Worm (Caenorhabditis elegans): Measurements from ENCODE around the gene nlp-68.

nlp-68 gene

DNA sequence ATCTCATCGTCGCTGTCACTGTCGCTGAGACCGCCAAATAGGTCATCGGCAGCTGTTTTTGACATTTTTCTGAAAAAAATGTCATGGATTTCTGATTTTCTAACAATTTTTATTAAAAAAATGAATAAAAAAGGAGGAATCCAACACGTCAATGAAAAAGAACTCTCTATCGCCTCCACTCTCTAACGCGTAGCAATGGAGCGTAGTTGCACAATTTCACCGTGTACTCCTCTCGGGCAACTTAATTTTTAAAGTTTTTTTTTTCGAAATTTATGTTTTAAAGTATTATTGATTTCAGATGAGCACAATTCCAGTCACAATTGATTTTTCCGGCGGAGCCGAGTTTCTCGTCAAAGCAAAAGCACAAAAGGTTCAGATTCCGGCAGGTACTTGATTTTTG, 33.8 kb downstream of the nlp-68 start, which contains the start of the genes taf-11.3 and urm-1 (continued):
- TF ChIP-seq ama-1 (optimal IDR thresholded peaks at IDR 0.05), result no peak
- TF ChIP-seq ama-1 (GFP tag; optimal IDR thresholded peaks at IDR 0.05), result no peak
- no peak for TF ChIP-seq sdz-38 (tag; optimal IDR thresholded peaks at IDR 0.05)
- peak in 1 of 2 experiments; percentile 62 for TF ChIP-seq let-607 (tag; optimal IDR thresholded peaks at IDR 0.05)
- peak; percentile 15 for TF ChIP-seq pha-4 (tag; optimal IDR thresholded peaks at IDR 0.05)
- no peak for TF ChIP-seq hlh-26 (GFP tag; conservative IDR thresholded peaks at IDR 0.05)
- no peak for TF ChIP-seq ceh-58 (GFP tag; IDR thresholded peaks at IDR 0.05)
- TF ChIP-seq B0336.3 (GFP tag; IDR thresholded peaks at IDR 0.05), result no peak
- TF ChIP-seq lsl-1 (GFP tag; optimal IDR thresholded peaks at IDR 0.05), result peak; percentile 27
- TF ChIP-seq madf-10 (tag; optimal IDR thresholded peaks at IDR 0.05), result no peak
- no peak for TF ChIP-seq zim-3 (tag; optimal IDR thresholded peaks at IDR 0.05)
- no peak for TF ChIP-seq T07F8.4 (tag; optimal IDR thresholded peaks at IDR 0.05)
- TF ChIP-seq somi-1 (GFP tag; optimal IDR thresholded peaks at IDR 0.05), result no peak
- peak; percentile 74 for TF ChIP-seq ztf-18 (tag; optimal IDR thresholded peaks at IDR 0.05)
- peak; percentile 93 for TF ChIP-seq hmg-1.2 (GFP tag; IDR thresholded peaks at IDR 0.05)
- no peak for TF ChIP-seq Y53G8AR.9 (GFP tag; conservative IDR thresholded peaks at IDR 0.05)
- TF ChIP-seq dox-1 (GFP tag; IDR thresholded peaks at IDR 0.05), result no peak; the same call in 1 of the 2 replicates
- TF ChIP-seq nhr-27 (tag; optimal IDR thresholded peaks at IDR 0.05), result no peak
- no peak for TF ChIP-seq egrh-3 (GFP tag; IDR thresholded peaks at IDR 0.05)
- peak; percentile 58 for TF ChIP-seq rcor-1 (GFP tag; IDR thresholded peaks at IDR 0.05)
- no peak for TF ChIP-seq ztf-25 (GFP tag; IDR thresholded peaks at IDR 0.05)
- no peak for TF ChIP-seq zfh-2 (GFP tag; conservative IDR thresholded peaks at IDR 0.05)
- no peak for TF ChIP-seq ztf-6 (GFP tag; IDR thresholded peaks at IDR 0.05)

DNA sequence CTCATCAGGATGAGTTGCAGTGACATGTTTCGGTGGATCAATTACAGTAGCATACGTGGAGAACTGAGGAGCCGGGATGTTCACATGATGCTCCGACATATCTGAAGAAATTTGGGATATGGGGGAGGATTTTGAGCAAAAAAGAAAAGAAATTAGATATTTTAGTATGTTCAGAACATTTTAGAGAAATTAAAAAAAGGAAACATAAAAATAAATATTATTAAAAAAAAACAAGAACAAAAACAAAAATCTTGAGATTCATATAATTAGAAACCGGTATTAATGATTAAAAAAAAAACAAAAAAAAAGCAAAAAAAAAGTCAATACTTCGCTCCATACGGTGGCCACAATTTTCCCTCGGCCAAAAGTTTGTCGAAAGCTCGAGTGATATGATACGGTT, 35.2 kb downstream of the nlp-68 start, which contains the start of gene rab-33:
rab-33 (minus strand) TSS at position 101 of the 400 bp plus-strand sequence.
- TF ChIP-seq ztf-18 (tag; optimal IDR thresholded peaks at IDR 0.05) (no peak), lir-1 (GFP tag; conservative IDR thresholded peaks at IDR 0.05) (no peak), Y53F4B.3 (GFP tag; IDR thresholded peaks at IDR 0.05) (no peak), hlh-12 (tag; optimal IDR thresholded peaks at IDR 0.05) (no peak), let-526 (GFP tag; IDR thresholded peaks at IDR 0.05) (no peak), madf-6 (GFP tag; IDR thresholded peaks at IDR 0.05) (no peak), tbx-9 (tag; optimal IDR thresholded peaks at IDR 0.05; ENCODE audit: borderline replicate concordance) (no peak), pbrm-1 (GFP tag; IDR thresholded peaks at IDR 0.05) (no peak), atf-7 (tag; optimal IDR thresholded peaks at IDR 0.05) (no peak), lin-54 (GFP tag; optimal IDR thresholded peaks at IDR 0.05) (no peak)
